Worm (Caenorhabditis elegans): ENCODE results near the gene col-84.

DNA sequence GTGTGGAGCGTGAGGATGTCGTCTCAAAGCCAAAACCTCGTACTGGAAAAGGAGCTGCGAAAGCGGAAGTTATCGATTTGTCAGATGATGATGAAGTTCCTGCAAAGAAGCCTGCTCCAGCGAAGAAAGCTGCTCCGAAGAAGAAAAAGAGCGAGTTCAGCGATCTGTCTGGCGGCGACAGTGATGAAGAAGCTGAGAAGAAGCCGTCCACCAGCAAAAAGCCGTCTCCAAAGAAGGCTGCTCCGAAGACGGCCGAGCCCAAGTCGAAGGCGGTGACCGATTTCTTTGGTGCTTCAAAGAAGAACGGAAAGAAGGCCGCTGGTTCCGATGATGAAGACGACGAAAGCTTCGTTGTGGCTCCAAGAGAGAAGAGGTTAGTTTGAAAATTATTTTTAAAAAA, 11.4 kb downstream of the col-84 start:
- TF ChIP-seq lin-39 (tag; optimal IDR thresholded peaks at IDR 0.05) (no peak), F37D6.2 (tag; optimal IDR thresholded peaks at IDR 0.05) (no peak), nhr-76 (tag; optimal IDR thresholded peaks at IDR 0.05) (no peak), mep-1 (tag; optimal IDR thresholded peaks at IDR 0.05) (no peak), unc-62 (GFP tag; optimal IDR thresholded peaks at IDR 0.05 in 1 of 2) (peak in 1 of 2 experiments; percentile 22), unc-62 (tag; optimal IDR thresholded peaks at IDR 0.05) (no peak), zip-2 (tag; optimal IDR thresholded peaks at IDR 0.05) (no peak), ztf-11 (tag; optimal IDR thresholded peaks at IDR 0.05) (no peak), fos-1 (tag; optimal IDR thresholded peaks at IDR 0.05) (no peak), ama-1 (optimal IDR thresholded peaks at IDR 0.05) (no peak), snpc-4 (tag; optimal IDR thresholded peaks at IDR 0.05) (no peak), fkh-10 (GFP tag; optimal IDR thresholded peaks at IDR 0.05) (no peak), pqm-1 (tag; optimal IDR thresholded peaks at IDR 0.05) (no peak), jun-1 (tag; optimal IDR thresholded peaks at IDR 0.05) (no peak)

Data from whole organism, L4 larva.